Worm (Caenorhabditis elegans) whole organism, late embryonic: Measurements from ENCODE around the gene cpg-9.

Experiments used
- ama-1 ChIP-seq: fragments of 150-350 bp; optimal IDR thresholded peaks from 2 replicates; lab custom pipeline; 2014
- ceh-22 ChIP-seq: sonication (generic microtip); optimal IDR thresholded peaks from 2 replicates; lab custom pipeline; 2017; ENCODE audit warnings: missing biosample characterization, missing genetic modification characterization
- elt-2 ChIP-seq: sonication (generic microtip); optimal IDR thresholded peaks from 2 replicates; lab custom pipeline; 2016; ENCODE audit warnings: missing genetic modification reagents, missing genetic modification characterization, missing compliant biosample characterization
- fkh-10 ChIP-seq: fragments of 150-350 bp; optimal IDR thresholded peaks from 2 replicates; lab custom pipeline; 2014; ENCODE audit warnings: missing biosample characterization, missing genetic modification reagents, missing genetic modification characterization
- madf-2 ChIP-seq: sonication (generic microtip); optimal IDR thresholded peaks from 2 replicates; lab custom pipeline; 2017; ENCODE audit warnings: missing genetic modification characterization, missing compliant biosample characterization
- npax-4 ChIP-seq: sonication (generic microtip); optimal IDR thresholded peaks from 2 replicates; lab custom pipeline; 2016; ENCODE audit warnings: missing genetic modification characterization, missing compliant biosample characterization
- pqm-1 ChIP-seq: sonication (generic microtip); optimal IDR thresholded peaks from 2 replicates; lab custom pipeline; 2016; ENCODE audit warnings: missing genetic modification characterization, missing compliant biosample characterization
- ref-2 ChIP-seq: sonication (generic microtip); optimal IDR thresholded peaks from 2 replicates; lab custom pipeline; 2016; ENCODE audit warnings: missing genetic modification characterization, missing compliant biosample characterization
- sdc-2 ChIP-seq: sonication (generic microtip); optimal IDR thresholded peaks from 2 replicates; lab custom pipeline; 2016; ENCODE audit warnings: missing genotype, missing genetic modification characterization, missing compliant biosample characterization
- sox-4 ChIP-seq: sonication (generic microtip); optimal IDR thresholded peaks from 2 replicates; lab custom pipeline; 2017; ENCODE audit warnings: mild to moderate bottlenecking, missing genetic modification characterization, inconsistent platforms, missing compliant biosample characterization
- tbx-7 ChIP-seq: sonication (generic microtip); optimal IDR thresholded peaks from 2 replicates; lab custom pipeline; 2016; ENCODE audit warnings: missing genotype, missing genetic modification characterization, missing compliant biosample characterization
- ttx-3 ChIP-seq: sonication (generic microtip); optimal IDR thresholded peaks from 2 replicates; lab custom pipeline; 2016; ENCODE audit warnings: missing genetic modification reagents, missing genetic modification characterization, missing compliant biosample characterization
- zip-5 ChIP-seq: sonication (generic microtip); optimal IDR thresholded peaks from 2 replicates; lab custom pipeline; 2016; ENCODE audit warnings: missing genetic modification characterization, missing compliant biosample characterization

- TF ChIP-seq madf-2 (tag; lab: Kevin White, UChicago) (no peak), ttx-3 (tag; lab: Kevin White, UChicago) (no peak), tbx-7 (tag; lab: Kevin White, UChicago) (no peak), ama-1 (lab: Kevin White, UChicago) (no peak), zip-5 (no peak), npax-4 (no peak), elt-2 (tag; lab: Kevin White, UChicago) (no peak), ceh-22 (tag; lab: Kevin White, UChicago) (no peak), ref-2 (tag; lab: Kevin White, UChicago) (no peak), pqm-1 (tag; lab: Kevin White, UChicago) (no peak), sox-4 (tag; lab: Kevin White, UChicago) (no peak), fkh-10 (GFP tag; lab: Kevin White, UChicago) (no peak), sdc-2 (tag; lab: Kevin White, UChicago) (no peak)
Measured at ce11 chrIV:3025874-3026609, 44.0 kb downstream of the cpg-9 start.
